Fruit fly (Drosophila melanogaster) ovary, adult (tissue): ENCODE results near the gene MED6.

Experiments used
- CG17801 ChIP-seq: fragments of 200-800 bp; optimal IDR thresholded peaks from 2 replicates; lab custom pipeline; 2019; ENCODE audit warnings: missing biosample characterization, mild to moderate bottlenecking, missing genetic modification characterization, moderate library complexity; ENCODE audit not compliant: partially characterized antibody

Gene MED6

DNA sequence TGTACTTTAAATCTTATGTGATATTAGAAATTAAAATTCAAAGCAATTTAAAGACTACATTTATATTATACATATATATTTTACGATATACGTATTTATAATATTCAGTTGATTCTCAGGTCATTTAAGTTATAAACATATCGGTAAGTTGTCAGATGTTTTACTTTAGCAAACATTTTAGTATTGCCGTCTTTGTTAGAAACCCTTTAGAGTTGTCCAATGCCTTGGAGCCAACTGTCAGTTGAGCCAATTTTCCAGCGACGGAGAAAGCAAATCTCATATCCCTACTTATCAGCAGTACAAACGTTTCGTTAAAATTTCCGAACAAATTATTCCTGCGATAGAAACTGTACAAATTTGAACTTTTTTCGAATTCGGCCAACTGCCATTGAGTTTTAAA, 6.0 kb upstream of the MED6 start, which contains the start of gene topi:
TSS of gene topi (plus strand) at position 301 of the 400 bp plus-strand sequence.
- no peak for TF ChIP-seq CG17801

dm6 chr3R:9774147-9774546, 5.4 kb upstream of the MED6 start, which contains the start of gene Whamy:
TSS of gene Whamy (minus strand) at chr3R:9774419.
- no peak for TF ChIP-seq CG17801

dm6 chr3R:9771519-9771972, 2.8 kb upstream of the MED6 start, which contains the start of gene CG9471:
TSS of gene CG9471 (minus strand) at chr3R:9771542.
- peak; percentile 95 for TF ChIP-seq CG17801

- TF ChIP-seq CG17801 = no peak
Measured at dm6 chr3R:9770127-9770526, 1.3 kb upstream of the MED6 start.

DNA sequence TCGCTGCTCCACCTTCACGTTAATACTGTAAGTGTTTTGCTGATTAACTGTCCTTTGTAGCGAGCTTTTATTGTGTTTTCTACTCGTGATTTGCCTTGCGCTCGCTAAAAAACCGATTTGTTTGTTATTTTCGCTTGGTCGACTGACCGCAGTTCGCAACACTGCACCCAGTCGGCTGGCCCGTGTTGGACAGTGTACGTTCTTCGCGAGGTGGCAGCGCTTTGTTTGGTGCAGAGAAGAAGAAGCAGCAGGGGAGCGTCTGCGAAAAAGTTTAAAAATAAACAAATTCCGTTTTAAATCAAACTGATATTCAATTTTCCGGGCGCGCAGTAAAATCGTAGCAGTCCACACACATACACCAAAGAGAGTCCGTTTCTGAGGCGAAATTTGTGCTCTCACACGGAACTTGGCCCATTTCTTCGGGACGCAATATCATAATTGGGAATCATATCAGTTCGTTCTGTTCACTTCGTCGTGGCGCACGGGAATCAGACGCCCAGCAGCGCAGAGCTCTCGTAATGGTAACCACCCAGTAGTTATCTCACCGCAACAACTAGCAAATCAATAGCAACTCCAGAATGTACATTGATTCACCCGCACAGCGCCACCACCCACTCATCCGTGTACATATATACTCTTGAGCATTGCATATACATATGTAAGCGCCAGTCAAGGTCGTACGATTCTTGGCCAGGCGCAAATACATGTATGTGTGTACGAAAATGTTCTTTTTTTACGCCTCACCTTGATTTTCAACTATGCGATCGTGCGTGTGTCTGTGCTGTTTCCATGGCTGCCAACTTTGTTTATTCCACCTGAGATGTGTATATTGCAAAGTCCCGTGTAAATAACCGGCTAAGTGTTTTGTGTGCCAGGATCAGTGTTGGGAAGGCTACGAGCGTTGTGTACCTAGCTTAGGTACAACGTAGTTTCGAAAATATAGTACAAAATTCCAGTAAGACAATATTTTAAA, 878 bp downstream of the MED6 start, which contains the start of gene Naa80:
TSS of gene Naa80 (plus strand) at position 215 of the 973 bp plus-strand sequence.
- peak; percentile 29 for TF ChIP-seq CG17801

DNA sequence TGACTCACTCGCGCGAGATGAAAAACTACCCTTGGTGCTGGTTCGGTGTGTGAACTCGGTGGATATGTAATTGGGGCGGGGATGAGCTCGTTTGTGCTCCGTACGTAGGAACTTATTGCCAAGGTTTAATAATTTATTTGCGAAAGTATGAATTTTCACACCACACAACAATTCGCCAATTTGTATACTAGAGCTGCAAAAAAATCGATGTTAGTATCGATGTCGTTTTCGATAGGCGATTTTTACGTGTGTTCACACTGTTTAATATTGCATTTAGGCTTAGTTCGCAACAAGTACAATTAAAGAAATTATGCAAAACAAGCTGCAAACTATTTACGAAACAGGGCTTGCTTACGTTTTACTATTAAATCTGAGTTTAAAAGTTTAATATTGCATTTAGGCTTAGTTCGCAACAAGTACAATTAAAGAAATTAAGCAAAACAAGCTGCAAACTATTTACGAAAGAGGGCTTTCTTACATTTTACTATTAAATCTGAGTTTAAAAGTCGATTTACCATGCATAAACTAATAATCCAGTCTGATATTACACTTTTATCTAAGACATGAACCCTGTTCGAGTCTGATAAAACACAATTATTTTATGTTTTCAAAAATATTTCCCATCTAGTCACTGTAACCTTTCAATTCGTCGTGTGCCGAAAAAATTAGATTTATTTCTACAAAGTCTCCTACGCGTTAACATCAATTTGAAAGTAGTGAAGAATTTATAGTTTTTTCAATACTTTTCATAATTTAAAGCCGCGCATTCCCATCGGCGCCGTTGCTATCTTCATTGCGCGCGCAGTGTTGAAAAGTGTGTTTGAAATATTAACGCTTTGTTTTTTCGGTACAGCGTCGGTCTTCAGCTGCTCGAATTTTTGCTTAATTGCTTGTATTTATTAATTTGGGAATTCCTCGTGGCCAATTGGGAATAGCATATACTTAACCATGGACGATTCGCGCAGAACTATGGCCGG, 5.5 kb downstream of the MED6 start, which contains the start of the genes Snap24 and CG8478:
TSS of gene Snap24 (minus strand) at position 196 of the 977 bp plus-strand sequence.
TSS of gene CG8478 (plus strand) at position 696 of the 977 bp plus-strand sequence.
- TF ChIP-seq CG17801 = no peak

- peak; percentile 72 for TF ChIP-seq CG17801
Measured at dm6 chr3R:9759360-9760191, 9.2 kb downstream of the MED6 start, which contains the start of gene Mpi. TSS of gene Mpi (plus strand) at chr3R:9759622.

DNA sequence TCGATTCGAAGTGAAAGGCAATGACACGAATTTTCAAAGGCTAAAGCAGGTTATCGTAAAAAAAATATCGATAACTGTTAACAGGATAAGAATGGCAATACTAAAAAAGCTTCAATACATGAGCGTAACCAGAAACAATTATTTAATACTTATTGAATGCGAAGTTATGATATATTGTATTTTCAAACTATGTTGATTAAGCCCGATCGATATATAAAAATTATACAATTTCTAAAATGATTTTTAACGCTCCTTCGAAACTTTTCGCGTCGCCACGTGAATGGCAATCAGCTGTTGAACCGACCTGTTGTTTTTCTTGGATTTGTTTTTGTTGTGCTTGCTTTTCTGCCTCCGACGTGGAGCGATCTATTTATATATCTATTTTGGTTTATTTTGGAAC, 12.6 kb downstream of the MED6 start, which contains the start of the genes Alg12 and Rpt3R:
TSS of gene Alg12 (plus strand) at position 305 of the 400 bp plus-strand sequence.
TSS of gene Rpt3R (minus strand) at position 324 of the 400 bp plus-strand sequence.
- TF ChIP-seq CG17801 = no peak

DNA sequence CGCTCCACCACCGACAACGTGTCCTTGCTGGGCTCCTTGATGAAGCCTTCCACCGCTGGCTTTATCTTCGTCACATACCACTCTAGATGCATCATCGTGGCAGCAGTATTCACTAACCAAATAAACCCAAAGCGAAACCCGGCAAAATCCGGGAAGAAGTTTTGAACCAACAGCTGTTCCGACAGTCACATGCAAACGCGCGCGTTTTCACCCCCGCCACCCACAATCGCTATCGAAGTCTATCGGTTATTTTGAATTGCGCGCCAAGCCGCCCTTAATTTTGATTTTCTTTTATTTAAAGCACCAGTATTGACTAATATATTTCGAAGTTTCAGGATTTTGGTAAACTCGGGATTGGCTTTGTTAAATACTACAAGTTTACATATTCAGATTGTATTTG, 14.3 kb downstream of the MED6 start, which contains the start of gene Tti1:
TSS of gene Tti1 (minus strand) at position 200 of the 400 bp plus-strand sequence.
- TF ChIP-seq CG17801 = no peak

dm6 chr3R:9747900-9748663, 20.7 kb downstream of the MED6 start:
- TF ChIP-seq CG17801 = no peak

dm6 chr3R:9747875-9747899, 21.1 kb downstream of the MED6 start, which contains the start of gene PpD3:
TSS of gene PpD3 (plus strand) at chr3R:9747875.
- no peak for TF ChIP-seq CG17801

dm6 chr3R:9747272-9747874, 21.4 kb downstream of the MED6 start, which contains the start of gene CG12948:
TSS of gene CG12948 (minus strand) at chr3R:9747744.
- TF ChIP-seq CG17801 = peak; percentile 80

DNA sequence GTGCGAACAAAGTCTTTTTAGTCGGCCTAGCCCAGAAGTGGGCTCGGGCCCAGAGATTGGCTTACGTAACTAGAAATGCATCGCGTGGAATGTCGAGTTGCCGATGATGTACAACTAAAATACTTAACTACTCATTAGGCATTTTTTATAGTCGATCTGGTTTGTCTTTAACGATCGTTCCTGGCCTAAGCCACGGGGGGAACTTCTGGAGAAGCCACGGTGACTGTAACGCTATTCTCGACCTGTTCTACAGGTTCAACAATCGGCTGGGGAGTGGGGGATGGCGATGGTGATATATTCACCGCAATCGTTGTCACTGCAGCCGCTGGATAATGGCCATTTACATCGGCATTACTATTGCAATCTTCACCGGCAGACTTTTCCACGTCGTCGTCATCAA, 22.5 kb downstream of the MED6 start, which contains the start of gene CG34409:
TSS of gene CG34409 (minus strand) at position 101 of the 400 bp plus-strand sequence.
- no peak for TF ChIP-seq CG17801

DNA sequence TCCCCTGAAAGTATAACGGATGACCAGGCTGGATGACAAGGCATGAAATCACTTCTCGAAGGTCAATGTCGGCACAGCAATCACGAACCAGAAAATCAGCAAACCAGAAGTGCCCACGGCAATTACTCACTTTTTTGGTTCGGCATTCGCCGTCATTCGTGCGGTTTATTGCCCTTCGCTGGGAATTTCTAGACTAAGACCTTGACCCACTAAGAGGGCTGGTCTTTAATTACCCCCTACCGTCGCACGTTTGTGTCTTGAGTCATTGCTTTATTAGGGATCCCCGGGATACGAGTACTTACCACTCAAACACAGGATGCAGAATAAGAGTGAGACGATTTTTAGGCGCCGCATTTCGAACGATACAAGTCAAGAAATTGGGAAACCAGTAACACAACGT, 23.3 kb downstream of the MED6 start:
- TF ChIP-seq CG17801 = no peak
